Fruit fly (Drosophila melanogaster) whole organism, embryonic: ENCODE measurements around the gene CG1494.

Experiments used
- Adf1 ChIP-seq: fragments of 200-800 bp; sonication (Bioruptor generic); IDR thresholded peaks from 2 replicates; pipeline ENCODE4 v1.3.6; 2022; ENCODE audit warnings: missing biosample characterization, missing genetic modification characterization
- Atf-2 ChIP-seq: fragments of 200-800 bp; sonication (Bioruptor generic); optimal IDR thresholded peaks from 2 replicates; lab custom pipeline; 2016; ENCODE audit warnings: missing biosample characterization, missing genetic modification characterization
- Bgb ChIP-seq: fragments of 200-800 bp; sonication (Bioruptor generic); IDR thresholded peaks from 2 replicates; pipeline ENCODE4 v1.3.6; 2022; ENCODE audit warnings: missing biosample characterization, missing genetic modification characterization; ENCODE audit not compliant: partially characterized antibody
- CG1024 ChIP-seq: fragments of 200-800 bp; sonication (Bioruptor generic); IDR thresholded peaks from 2 replicates; pipeline ENCODE4 v1.3.6; 2022; ENCODE audit warnings: missing biosample characterization, missing genetic modification characterization
- CG10321 ChIP-seq: fragments of 200-800 bp; sonication (Bioruptor generic); IDR thresholded peaks from 2 replicates; pipeline ENCODE4 v1.3.6; 2022; ENCODE audit warnings: missing biosample characterization, missing genetic modification characterization
- CG10565 ChIP-seq: fragments of 200-800 bp; sonication (Bioruptor generic); optimal IDR thresholded peaks from 3 replicates; lab custom pipeline; 2016; ENCODE audit warnings: missing biosample characterization, mild to moderate bottlenecking, missing genetic modification characterization
- CG11398 ChIP-seq: fragments of 200-800 bp; sonication (Bioruptor generic); optimal IDR thresholded peaks from 2 replicates; lab custom pipeline; 2016; ENCODE audit warnings: missing biosample characterization, missing genetic modification characterization
- CG11504 ChIP-seq: fragments of 200-800 bp; sonication (Bioruptor generic); optimal IDR thresholded peaks from 3 replicates; lab custom pipeline; 2019; ENCODE audit warnings: missing biosample characterization, mild to moderate bottlenecking, missing genetic modification characterization, moderate library complexity
- CG11560 ChIP-seq: fragments of 200-800 bp; sonication (Bioruptor generic); IDR thresholded peaks from 3 replicates; pipeline ENCODE4 v1.3.6; 2022; ENCODE audit warnings: missing biosample characterization, missing genetic modification characterization
- CG12236 ChIP-seq: fragments of 200-800 bp; sonication (Bioruptor generic); optimal IDR thresholded peaks from 2 replicates; lab custom pipeline; 2016; ENCODE audit warnings: missing biosample characterization, missing genetic modification characterization
- CG14014 ChIP-seq: fragments of 200-800 bp; sonication (Bioruptor generic); IDR thresholded peaks from 2 replicates; pipeline ENCODE4 v1.3.6; 2022; ENCODE audit warnings: missing biosample characterization, missing genetic modification characterization
- CG14667 ChIP-seq: fragments of 200-800 bp; sonication (Bioruptor generic); IDR thresholded peaks from 2 replicates; pipeline ENCODE4 v1.3.6; 2022; ENCODE audit warnings: missing biosample characterization, missing genetic modification characterization
- CG15479 ChIP-seq: fragments of 200-800 bp; sonication (Bioruptor generic); optimal IDR thresholded peaks from 3 replicates; lab custom pipeline; 2019; ENCODE audit warnings: missing biosample characterization, mild to moderate bottlenecking, missing genetic modification characterization, moderate library complexity
- CG1602 ChIP-seq: fragments of 200-800 bp; sonication (Bioruptor generic); optimal IDR thresholded peaks from 3 replicates; lab custom pipeline; 2016; ENCODE audit warnings: missing biosample characterization, missing genetic modification characterization
- CG17612 ChIP-seq: fragments of 200-800 bp; sonication (Bioruptor generic); IDR thresholded peaks from 2 replicates; pipeline ENCODE4 v1.3.6; 2022; ENCODE audit warnings: missing biosample characterization, missing genetic modification characterization
- CG2116 ChIP-seq: fragments of 200-800 bp; sonication (Bioruptor generic); optimal IDR thresholded peaks from 3 replicates; lab custom pipeline; 2018; ENCODE audit warnings: missing biosample characterization, mild to moderate bottlenecking, missing genetic modification characterization
- CG2129 ChIP-seq: fragments of 200-800 bp; sonication (Bioruptor generic); IDR thresholded peaks from 2 replicates; pipeline ENCODE4 v1.3.6; 2022; ENCODE audit warnings: missing biosample characterization, missing genetic modification characterization; ENCODE audit not compliant: partially characterized antibody
- CG33557 ChIP-seq: fragments of 200-800 bp; sonication (Bioruptor generic); optimal IDR thresholded peaks from 2 replicates; lab custom pipeline; 2019; ENCODE audit warnings: missing biosample characterization, mild to moderate bottlenecking, missing genetic modification characterization, moderate library complexity
- CG6689 ChIP-seq: fragments of 200-800 bp; sonication (Bioruptor generic); IDR thresholded peaks from 2 replicates; pipeline ENCODE4 v1.3.6; 2022; ENCODE audit warnings: missing biosample characterization, missing genetic modification characterization
- D19A ChIP-seq: fragments of 200-800 bp; optimal IDR thresholded peaks from 3 replicates; lab custom pipeline; 2019; ENCODE audit warnings: missing biosample characterization, mild to moderate bottlenecking, missing genetic modification characterization, moderate library complexity
- Dad ChIP-seq: fragments of 200-800 bp; sonication (Bioruptor generic); optimal IDR thresholded peaks from 3 replicates; lab custom pipeline; 2016; ENCODE audit warnings: missing biosample characterization, missing genetic modification characterization
- Dip3 ChIP-seq: fragments of 200-800 bp; sonication (Bioruptor generic); optimal IDR thresholded peaks from 3 replicates; lab custom pipeline; 2016; ENCODE audit warnings: missing biosample characterization, missing genetic modification characterization
- Doc3 ChIP-seq: fragments of 200-800 bp; sonication (Bioruptor generic); IDR thresholded peaks from 3 replicates; pipeline ENCODE4 v1.3.6; 2022; ENCODE audit warnings: missing biosample characterization, missing genetic modification characterization; ENCODE audit not compliant: partially characterized antibody
- Eip74EF ChIP-seq, 2 experiments: fragments of 200-800 bp in 1 of 2; fragments of >200 bp in 1 of 2; sonication (Bioruptor generic) in 1 of 2; optimal IDR thresholded peaks; 2 replicates each; lab custom pipeline; 2017 to 2019; ENCODE audit warnings: missing biosample characterization in 2 of 2, missing genetic modification characterization in 2 of 2, mild to moderate bottlenecking in 1 of 2, moderate library complexity in 1 of 2
- Ets97D ChIP-seq: fragments of 200-800 bp; sonication (Bioruptor generic); optimal IDR thresholded peaks from 3 replicates; lab custom pipeline; 2016; ENCODE audit warnings: missing biosample characterization, missing genetic modification characterization
- Hand ChIP-seq: fragments of 200-800 bp; sonication (Bioruptor generic); optimal IDR thresholded peaks from 2 replicates; lab custom pipeline; 2017; ENCODE audit warnings: mild to moderate bottlenecking, missing biosample characterization, missing genetic modification reagents, missing genetic modification characterization
- Hey ChIP-seq: fragments of 200-800 bp; sonication (Bioruptor generic); optimal IDR thresholded peaks from 3 replicates; lab custom pipeline; 2018; ENCODE audit warnings: missing biosample characterization, mild to moderate bottlenecking, missing genetic modification characterization
- Lim3 ChIP-seq: fragments of 200-800 bp; sonication (Bioruptor generic); IDR thresholded peaks from 2 replicates; pipeline ENCODE4 v1.3.6; 2022; ENCODE audit warnings: missing biosample characterization, missing genetic modification characterization
- Taf1 ChIP-seq: fragments of 200-800 bp; sonication (Bioruptor generic); IDR thresholded peaks from 2 replicates; pipeline ENCODE4 v1.3.6; 2022; ENCODE audit warnings: missing biosample characterization, missing genetic modification characterization
- Usf ChIP-seq: fragments of 200-800 bp; sonication (Bioruptor generic); optimal IDR thresholded peaks from 2 replicates; lab custom pipeline; 2017; ENCODE audit warnings: missing genotype, missing biosample characterization, missing genetic modification characterization
- al ChIP-seq: fragments of 200-800 bp; sonication (Bioruptor generic); IDR thresholded peaks from 2 replicates; pipeline ENCODE4 v1.3.6; 2022; ENCODE audit warnings: missing biosample characterization, missing genetic modification characterization
- ara ChIP-seq: fragments of 200-800 bp; sonication (Bioruptor generic); IDR thresholded peaks from 2 replicates; pipeline ENCODE4 v1.3.6; 2022; ENCODE audit warnings: missing biosample characterization, missing genetic modification characterization
- ash1 ChIP-seq: fragments of 200-800 bp; sonication (Bioruptor generic); optimal IDR thresholded peaks from 2 replicates; lab custom pipeline; 2018; ENCODE audit warnings: missing biosample characterization, mild to moderate bottlenecking, missing genetic modification characterization
- az2 ChIP-seq: fragments of 200-800 bp; sonication (Bioruptor generic); optimal IDR thresholded peaks from 3 replicates; lab custom pipeline; 2016; ENCODE audit warnings: missing biosample characterization, missing genetic modification characterization
- cad ChIP-seq: fragments of >200 bp; optimal IDR thresholded peaks from 2 replicates; lab custom pipeline; 2017; ENCODE audit warnings: missing biosample characterization, missing genetic modification characterization
- chinmo ChIP-seq: fragments of 200-800 bp; sonication (Bioruptor generic); IDR thresholded peaks from 4 replicates; pipeline ENCODE4 v1.3.6; 2022; ENCODE audit warnings: missing biosample characterization, missing genetic modification characterization; ENCODE audit not compliant: partially characterized antibody
- ci ChIP-seq: fragments of 200-800 bp; sonication (Bioruptor generic); IDR thresholded peaks from 3 replicates; pipeline ENCODE4 v1.3.6; 2022; ENCODE audit warnings: missing biosample characterization, missing genetic modification characterization
- danr ChIP-seq: fragments of 200-800 bp; sonication (Bioruptor generic); IDR thresholded peaks from 2 replicates; pipeline ENCODE4 v1.3.6; 2022; ENCODE audit warnings: missing biosample characterization, missing genetic modification characterization
- disco-r ChIP-seq: fragments of 200-800 bp; sonication (Bioruptor generic); optimal IDR thresholded peaks from 2 replicates; lab custom pipeline; 2016; ENCODE audit warnings: missing biosample characterization, missing genetic modification characterization
- dmrt11E ChIP-seq: fragments of 200-800 bp; sonication (Bioruptor generic); optimal IDR thresholded peaks from 3 replicates; lab custom pipeline; 2018; ENCODE audit warnings: missing biosample characterization, mild to moderate bottlenecking, missing genetic modification characterization, moderate library complexity
- fru ChIP-seq: fragments of >200 bp; optimal IDR thresholded peaks from 2 replicates; lab custom pipeline; 2017
- hth ChIP-seq: fragments of >200 bp; optimal IDR thresholded peaks from 2 replicates; lab custom pipeline; 2017; ENCODE audit warnings: inconsistent platforms
- maf-S ChIP-seq: fragments of 200-800 bp; sonication (Bioruptor generic); optimal IDR thresholded peaks from 2 replicates; lab custom pipeline; 2016; ENCODE audit warnings: missing biosample characterization, missing genetic modification characterization
- mam ChIP-seq: fragments of 200-800 bp; sonication (Bioruptor generic); optimal IDR thresholded peaks from 3 replicates; lab custom pipeline; 2016; ENCODE audit warnings: missing biosample characterization, missing genetic modification characterization
- nerfin-1 ChIP-seq: fragments of 200-800 bp; sonication (Bioruptor generic); optimal IDR thresholded peaks from 3 replicates; lab custom pipeline; 2019; ENCODE audit warnings: missing biosample characterization, mild to moderate bottlenecking, missing genetic modification characterization, moderate library complexity
- peb ChIP-seq: fragments of 200-800 bp; sonication (Bioruptor generic); IDR thresholded peaks from 2 replicates; pipeline ENCODE4 v1.3.6; 2022; ENCODE audit warnings: missing biosample characterization, missing genetic modification characterization
- prd ChIP-seq, 3 experiments: fragments of >200 bp in 2 of 3; fragments of 200-800 bp in 1 of 3; sonication (Bioruptor generic) in 1 of 3; optimal IDR thresholded peaks in 2 of 3; IDR thresholded peaks in 1 of 3; 2 replicates in 2 of 3; 3 replicates in 1 of 3; pipeline versions ENCODE4 v1.3.6 to Lab custom; 2017 to 2022; ENCODE audit warnings: missing biosample characterization in 1 of 3, missing genetic modification characterization in 1 of 3
- slbo ChIP-seq: fragments of 200-800 bp; sonication (Bioruptor generic); IDR thresholded peaks from 2 replicates; pipeline ENCODE4 v1.3.6; 2022; ENCODE audit warnings: missing biosample characterization, missing genetic modification characterization
- tna ChIP-seq: fragments of 200-800 bp; sonication (Bioruptor generic); IDR thresholded peaks from 2 replicates; pipeline ENCODE4 v1.3.6; 2022; ENCODE audit warnings: missing biosample characterization, missing genetic modification characterization; ENCODE audit not compliant: partially characterized antibody
- zen2 ChIP-seq: fragments of 200-800 bp; sonication (Bioruptor generic); IDR thresholded peaks from 3 replicates; pipeline ENCODE4 v1.3.6; 2022; ENCODE audit warnings: missing biosample characterization, missing genetic modification characterization; ENCODE audit not compliant: partially characterized antibody

Gene CG1494

DNA sequence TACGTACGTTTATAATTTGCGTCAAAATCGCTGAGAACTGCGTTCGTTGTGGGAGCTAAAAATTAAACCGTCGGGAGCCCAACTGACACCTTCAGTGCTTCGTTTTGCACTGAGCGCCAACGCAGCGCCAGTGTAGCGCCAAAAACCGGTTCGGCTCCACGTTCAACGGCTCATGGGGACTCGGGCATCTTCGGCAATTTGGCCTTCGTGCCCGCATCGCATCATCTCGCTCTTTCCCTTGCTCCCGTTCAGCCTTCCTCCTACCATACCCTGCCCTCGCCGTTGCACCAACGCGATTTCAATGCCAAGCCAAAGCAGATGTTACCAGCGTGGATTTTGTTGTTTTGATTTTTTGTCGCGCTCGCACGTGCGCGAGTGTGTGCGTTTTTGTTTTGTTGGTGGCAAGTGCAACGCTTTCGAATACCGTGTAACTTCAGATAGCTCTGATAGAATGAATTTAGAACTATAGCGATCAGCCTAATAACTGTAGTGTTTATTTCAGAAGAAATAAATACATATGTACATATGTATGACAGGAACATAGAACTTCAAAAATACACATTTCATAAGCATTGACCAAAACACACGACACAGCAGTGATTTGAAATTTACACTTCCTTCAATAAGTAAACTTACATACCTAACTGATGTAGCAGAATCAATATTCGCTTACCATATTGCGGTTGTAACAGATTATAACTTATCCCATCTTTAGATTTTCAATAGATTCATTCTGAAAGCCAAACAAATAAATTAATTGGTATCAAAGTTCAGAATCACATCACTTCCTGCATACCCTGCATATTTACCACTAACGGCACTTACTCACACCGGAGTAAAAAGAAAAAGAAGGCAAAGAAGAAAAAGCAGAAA lies 3.8 kb upstream of the CG1494 start, which contains the start of gene Mnr (continued):
- no peak for TF ChIP-seq CG2129 (GFP tag; lab: Robert Waterston, UW)
- no peak for TF ChIP-seq CG10565 (GFP tag; lab: Kevin White, UChicago)
- peak; percentile 2 for TF ChIP-seq az2 (GFP tag; lab: Kevin White, UChicago)
- no peak for TF ChIP-seq Ets97D (GFP tag; lab: Kevin White, UChicago)
- TF ChIP-seq cad (GFP tag; lab: Kevin White, UChicago), result no peak
- no peak for TF ChIP-seq dmrt11E (tag; lab: Kevin White, UChicago)
- no peak for TF ChIP-seq Taf1 (GFP tag; lab: Robert Waterston, UW)
- TF ChIP-seq Dad, result no peak
- no peak for TF ChIP-seq Eip74EF (GFP tag; optimal IDR thresholded peaks at IDR 0.05; lab: Kevin White, UChicago)
- TF ChIP-seq nerfin-1 (tag; lab: Kevin White, UChicago), result no peak
- no peak for TF ChIP-seq Doc3 (GFP tag; lab: Robert Waterston, UW)
- TF ChIP-seq CG11560 (tag; lab: Robert Waterston, UW), result no peak
- no peak for TF ChIP-seq maf-S (GFP tag; lab: Kevin White, UChicago)
- TF ChIP-seq Hand, result no peak
- TF ChIP-seq peb (GFP tag; lab: Robert Waterston, UW), result no peak
- TF ChIP-seq CG1024 (GFP tag; lab: Robert Waterston, UW), result no peak
- TF ChIP-seq mam (GFP tag; lab: Kevin White, UChicago), result no peak
- no peak for TF ChIP-seq CG17612 (GFP tag; lab: Robert Waterston, UW)
- no peak for TF ChIP-seq CG1602 (GFP tag; lab: Kevin White, UChicago)
- TF ChIP-seq Usf (GFP tag; lab: Kevin White, UChicago), result no peak
- TF ChIP-seq CG6689 (GFP tag; lab: Robert Waterston, UW), result no peak
- no peak for TF ChIP-seq CG11398 (GFP tag; lab: Kevin White, UChicago)
- TF ChIP-seq disco-r, result no peak
- TF ChIP-seq ash1 (GFP tag; lab: Kevin White, UChicago), result no peak
- TF ChIP-seq prd (optimal IDR thresholded peaks at IDR 0.05; lab: Kevin White, UChicago), result no peak
- no peak for TF ChIP-seq prd (GFP tag; IDR thresholded peaks at IDR 0.05; lab: Robert Waterston, UW)
- TF ChIP-seq tna (GFP tag; lab: Robert Waterston, UW), result peak; percentile 58; the same call in 1 of the 2 replicates
- peak; percentile 99 for TF ChIP-seq chinmo (GFP tag; lab: Robert Waterston, UW)
- no peak for TF ChIP-seq Dip3
- no peak for TF ChIP-seq CG2116 (GFP tag; lab: Kevin White, UChicago)
- TF ChIP-seq Hey (tag; lab: Kevin White, UChicago), result no peak
- TF ChIP-seq fru (lab: Kevin White, UChicago), result no peak
- TF ChIP-seq CG14014 (GFP tag; lab: Robert Waterston, UW), result no peak
- TF ChIP-seq al (GFP tag; lab: Robert Waterston, UW), result no peak
- TF ChIP-seq CG14667, result no peak
- TF ChIP-seq CG15479 (GFP tag; lab: Kevin White, UChicago), result no peak
- no peak for TF ChIP-seq slbo (GFP tag; lab: Robert Waterston, UW)
- no peak for TF ChIP-seq CG10321 (GFP tag; lab: Robert Waterston, UW)
- TF ChIP-seq CG11504, result peak; percentile 7
- TF ChIP-seq Atf-2 (GFP tag; lab: Kevin White, UChicago), result no peak
- TF ChIP-seq ara (GFP tag; lab: Robert Waterston, UW), result 0 out of 2 replicates have a peak, but pooled peaks have one; percentile 40
- no peak for TF ChIP-seq D19A
- TF ChIP-seq Adf1 (GFP tag; lab: Robert Waterston, UW), result peak; percentile 55
- no peak for TF ChIP-seq Lim3 (GFP tag; lab: Robert Waterston, UW)
- peak; percentile 43; the same call in 1 of the 2 replicates for TF ChIP-seq Bgb (GFP tag; lab: Robert Waterston, UW)
- no peak for TF ChIP-seq CG33557
- peak; percentile 66; the same call in 2 of the 3 replicates for TF ChIP-seq ci (GFP tag; lab: Robert Waterston, UW)
- no peak for TF ChIP-seq danr (GFP tag; lab: Robert Waterston, UW)
- no peak for TF ChIP-seq CG12236 (GFP tag; lab: Kevin White, UChicago)
- TF ChIP-seq zen2 (GFP tag; lab: Robert Waterston, UW), result no peak
- TF ChIP-seq hth (lab: Kevin White, UChicago), result no peak
